Worm (Caenorhabditis elegans) whole organism, L3 larva: ENCODE data around the gene srbc-83.

Experiments
- R02D3.7 ChIP-seq: fragments of 150-350 bp; optimal IDR thresholded peaks from 2 replicates; lab custom pipeline; 2014; ENCODE audit warnings: missing biosample characterization, missing genetic modification characterization
- ZK546.5 ChIP-seq: sonication (generic microtip); optimal IDR thresholded peaks from 2 replicates; lab custom pipeline; 2017; ENCODE audit warnings: missing biosample characterization, missing genetic modification characterization
- aly-2 ChIP-seq: fragments of 150-350 bp; optimal IDR thresholded peaks from 2 replicates; lab custom pipeline; 2014; ENCODE audit warnings: missing biosample characterization, missing genetic modification characterization
- ceh-16 ChIP-seq: sonication (generic microtip); optimal IDR thresholded peaks from 2 replicates; lab custom pipeline; 2017; ENCODE audit warnings: missing biosample characterization, missing genetic modification characterization
- ceh-28 ChIP-seq: fragments of 150-350 bp; optimal IDR thresholded peaks from 2 replicates; lab custom pipeline; 2014; ENCODE audit warnings: missing biosample characterization, missing genetic modification reagents, missing genetic modification characterization
- ceh-9 ChIP-seq: sonication (generic microtip); optimal IDR thresholded peaks from 2 replicates; lab custom pipeline; 2018; ENCODE audit warnings: missing biosample characterization, missing genetic modification characterization
- egl-5 ChIP-seq: fragments of 150-350 bp; optimal IDR thresholded peaks from 2 replicates; lab custom pipeline; 2017; ENCODE audit warnings: missing biosample characterization, missing genetic modification reagents, missing genetic modification characterization, inconsistent platforms
- elt-1 ChIP-seq: fragments of 150-350 bp; optimal IDR thresholded peaks from 2 replicates; lab custom pipeline; 2014; ENCODE audit warnings: missing biosample characterization, missing genetic modification characterization
- elt-2 ChIP-seq: sonication (generic microtip); optimal IDR thresholded peaks from 2 replicates; lab custom pipeline; 2016; ENCODE audit warnings: missing genetic modification reagents, mild to moderate bottlenecking, missing genetic modification characterization, missing compliant biosample characterization
- elt-3 ChIP-seq, 3 experiments: fragments of 150-350 bp in 1 of 3; sonication (generic microtip) in 2 of 3; optimal IDR thresholded peaks; 2 replicates in 2 of 3; 4 replicates in 1 of 3; lab custom pipeline; 2014 to 2017; ENCODE audit warnings: missing biosample characterization in 3 of 3, missing genetic modification characterization in 3 of 3
- fkh-10 ChIP-seq: sonication (generic microtip); optimal IDR thresholded peaks from 2 replicates; lab custom pipeline; 2017; ENCODE audit warnings: missing biosample characterization, missing genetic modification reagents, missing genetic modification characterization
- fkh-2 ChIP-seq: fragments of 150-350 bp; optimal IDR thresholded peaks from 2 replicates; lab custom pipeline; 2014; ENCODE audit warnings: missing biosample characterization, missing genetic modification reagents, missing genetic modification characterization
- fos-1 ChIP-seq: fragments of 150-350 bp; optimal IDR thresholded peaks from 2 replicates; lab custom pipeline; 2014; ENCODE audit warnings: missing biosample characterization, missing genetic modification characterization
- hmg-11 ChIP-seq: sonication (generic microtip); optimal IDR thresholded peaks from 2 replicates; lab custom pipeline; 2016; ENCODE audit warnings: missing genetic modification characterization, missing compliant biosample characterization
- jun-1 ChIP-seq: fragments of 150-350 bp; optimal IDR thresholded peaks from 2 replicates; lab custom pipeline; 2014; ENCODE audit warnings: missing biosample characterization, missing genetic modification reagents, missing genetic modification characterization
- lin-15B ChIP-seq: fragments of 150-350 bp; optimal IDR thresholded peaks from 2 replicates; lab custom pipeline; 2014; ENCODE audit warnings: missing biosample characterization, missing genetic modification characterization
- lin-39 ChIP-seq: fragments of 150-350 bp; optimal IDR thresholded peaks from 2 replicates; lab custom pipeline; 2018; ENCODE audit warnings: missing biosample characterization, missing genetic modification reagents, missing genetic modification characterization
- lsy-12 ChIP-seq: sonication (generic microtip); optimal IDR thresholded peaks from 2 replicates; lab custom pipeline; 2016; ENCODE audit warnings: mild to moderate bottlenecking, missing genetic modification characterization, missing compliant biosample characterization
- mdl-1 ChIP-seq: fragments of 150-350 bp; optimal IDR thresholded peaks from 2 replicates; lab custom pipeline; 2014; ENCODE audit warnings: missing biosample characterization, missing genetic modification characterization
- mml-1 ChIP-seq: fragments of 150-350 bp; sonication (generic microtip); optimal IDR thresholded peaks from 3 replicates; lab custom pipeline; 2014; ENCODE audit warnings: missing biosample characterization, missing genetic modification characterization
- nfya-1 ChIP-seq: sonication (generic microtip); optimal IDR thresholded peaks from 2 replicates; lab custom pipeline; 2017; ENCODE audit warnings: missing genetic modification characterization, mild to moderate bottlenecking, missing compliant biosample characterization, antibody characterized with exemption, moderate library complexity; ENCODE audit not compliant: insufficient read depth
- nhr-11 ChIP-seq: fragments of 150-350 bp; optimal IDR thresholded peaks from 2 replicates; lab custom pipeline; 2014; ENCODE audit warnings: missing biosample characterization, missing genetic modification characterization
- nhr-12 ChIP-seq: fragments of 150-350 bp; optimal IDR thresholded peaks from 2 replicates; lab custom pipeline; 2014; ENCODE audit warnings: missing biosample characterization, missing genetic modification characterization
- nhr-23 ChIP-seq: fragments of 150-350 bp; optimal IDR thresholded peaks from 2 replicates; lab custom pipeline; 2014; ENCODE audit warnings: missing biosample characterization, missing genetic modification reagents, missing genetic modification characterization
- nhr-25 ChIP-seq: sonication (generic microtip); optimal IDR thresholded peaks from 2 replicates; lab custom pipeline; 2017; ENCODE audit warnings: missing biosample characterization, missing genetic modification characterization
- nhr-43 ChIP-seq: sonication (generic microtip); optimal IDR thresholded peaks from 2 replicates; lab custom pipeline; 2016; ENCODE audit warnings: mild to moderate bottlenecking, missing genetic modification characterization, missing compliant biosample characterization; ENCODE audit not compliant: poor library complexity, severe bottlenecking
- nhr-67 ChIP-seq: fragments of 150-350 bp; optimal IDR thresholded peaks from 2 replicates; lab custom pipeline; 2014; ENCODE audit warnings: missing biosample characterization, missing genetic modification characterization
- nhr-76 ChIP-seq: fragments of 150-350 bp; sonication (generic microtip); optimal IDR thresholded peaks from 5 replicates; lab custom pipeline; 2014; ENCODE audit warnings: missing biosample characterization, missing genetic modification characterization
- nhr-77 ChIP-seq: fragments of 150-350 bp; optimal IDR thresholded peaks from 2 replicates; lab custom pipeline; 2014; ENCODE audit warnings: missing biosample characterization, missing genetic modification characterization
- pha-4 ChIP-seq: fragments of 150-350 bp; optimal IDR thresholded peaks from 2 replicates; lab custom pipeline; 2014; ENCODE audit warnings: missing biosample characterization, missing genetic modification reagents, missing genetic modification characterization
- pqm-1 ChIP-seq: fragments of 150-350 bp; optimal IDR thresholded peaks from 2 replicates; lab custom pipeline; 2017; ENCODE audit warnings: missing biosample characterization, missing genetic modification characterization, inconsistent platforms
- sea-2 ChIP-seq: fragments of 150-350 bp; sonication (generic microtip); optimal IDR thresholded peaks from 4 replicates; lab custom pipeline; 2014; ENCODE audit warnings: missing biosample characterization, missing genetic modification reagents, missing genetic modification characterization
- skn-1 ChIP-seq: fragments of 150-350 bp; optimal IDR thresholded peaks from 2 replicates; lab custom pipeline; 2014; ENCODE audit warnings: missing biosample characterization, missing genetic modification characterization
- snpc-4 ChIP-seq: fragments of 150-350 bp; optimal IDR thresholded peaks from 2 replicates; lab custom pipeline; 2014; ENCODE audit warnings: missing biosample characterization, missing genetic modification characterization
- tbx-2 ChIP-seq: sonication (generic microtip); optimal IDR thresholded peaks from 2 replicates; lab custom pipeline; 2016; ENCODE audit warnings: mild to moderate bottlenecking, missing genetic modification characterization, missing compliant biosample characterization
- unc-62 ChIP-seq: fragments of 150-350 bp; sonication (generic microtip); optimal IDR thresholded peaks from 4 replicates; lab custom pipeline; 2014; ENCODE audit warnings: missing biosample characterization, missing genetic modification reagents, missing genetic modification characterization
- zag-1 ChIP-seq: fragments of 150-350 bp; optimal IDR thresholded peaks from 2 replicates; lab custom pipeline; 2014; ENCODE audit warnings: missing biosample characterization, missing genetic modification characterization
- ztf-11 ChIP-seq: fragments of 150-350 bp; optimal IDR thresholded peaks from 2 replicates; lab custom pipeline; 2014; ENCODE audit warnings: missing biosample characterization, missing genetic modification characterization
- ztf-4 ChIP-seq: fragments of 150-350 bp; optimal IDR thresholded peaks from 2 replicates; lab custom pipeline; 2014; ENCODE audit warnings: missing biosample characterization, missing genetic modification characterization

Gene srbc-83

ce11 chrV:16271121-16271520 lies 26.0 kb upstream of the srbc-83 start, which contains the start of gene T13F3.6:
TSS of gene T13F3.6 (minus strand) at chrV:16271221.
- no peak for TF ChIP-seq aly-2 (tag; lab: Kevin White, UChicago)
- TF ChIP-seq elt-1 (tag; lab: Kevin White, UChicago): no peak
- no peak for TF ChIP-seq ztf-4 (tag; lab: Kevin White, UChicago)
- no peak for TF ChIP-seq mml-1 (tag; lab: Kevin White, UChicago)
- TF ChIP-seq ceh-16: no peak
- no peak for TF ChIP-seq nhr-67 (tag; lab: Kevin White, UChicago)
- no peak for TF ChIP-seq fos-1 (tag; lab: Kevin White, UChicago)
- TF ChIP-seq nhr-23 (tag; lab: Kevin White, UChicago): no peak
- TF ChIP-seq lin-39 (tag; lab: Kevin White, UChicago): no peak
- TF ChIP-seq elt-3 (tag; optimal IDR thresholded peaks at IDR 0.05; lab: Kevin White, UChicago): no peak
- no peak for TF ChIP-seq egl-5 (tag; lab: Kevin White, UChicago)

ce11 chrV:16275347-16275746 lies 21.8 kb upstream of the srbc-83 start, which contains the start of gene pacl-1:
TSS of gene pacl-1 (minus strand) at chrV:16275447.
- no peak for TF ChIP-seq snpc-4 (tag; lab: Kevin White, UChicago)
- no peak for TF ChIP-seq lsy-12
- no peak for TF ChIP-seq nhr-67 (tag; lab: Kevin White, UChicago)
- TF ChIP-seq skn-1 (tag; lab: Kevin White, UChicago): no peak
- no peak for TF ChIP-seq sea-2 (GFP tag; lab: Kevin White, UChicago)
- TF ChIP-seq pqm-1 (tag; lab: Kevin White, UChicago): no peak
- TF ChIP-seq ztf-11: no peak
- no peak for TF ChIP-seq nhr-25
- TF ChIP-seq mdl-1 (tag; lab: Kevin White, UChicago): no peak
- TF ChIP-seq ceh-28 (tag; lab: Kevin White, UChicago): no peak

ce11 chrV:16277918-16278317 lies 19.3 kb upstream of the srbc-83 start, which contains the start of gene cyp-37B1:
TSS of gene cyp-37B1 (plus strand) at chrV:16278116.
- TF ChIP-seq elt-2 (tag; lab: Kevin White, UChicago): peak; percentile 93
- TF ChIP-seq R02D3.7: no peak
- no peak for TF ChIP-seq snpc-4 (tag; lab: Kevin White, UChicago)
- peak; percentile 73 for TF ChIP-seq pha-4
- TF ChIP-seq nhr-23 (tag; lab: Kevin White, UChicago): no peak
- TF ChIP-seq lin-15B: no peak
- TF ChIP-seq lin-39 (tag; lab: Kevin White, UChicago): no peak
- TF ChIP-seq nhr-67 (tag; lab: Kevin White, UChicago): no peak
- TF ChIP-seq egl-5 (tag; lab: Kevin White, UChicago): no peak
- no peak for TF ChIP-seq tbx-2 (tag; lab: Kevin White, UChicago)
- TF ChIP-seq pqm-1 (tag; lab: Kevin White, UChicago): peak; percentile 97
- TF ChIP-seq fkh-10: no peak
- TF ChIP-seq nhr-11 (tag; lab: Kevin White, UChicago): no peak
- TF ChIP-seq fos-1 (tag; lab: Kevin White, UChicago): no peak
- no peak for TF ChIP-seq nhr-12 (tag; lab: Kevin White, UChicago)
- no peak for TF ChIP-seq nhr-77 (tag; lab: Kevin White, UChicago)
- TF ChIP-seq fkh-2 (tag; lab: Kevin White, UChicago): no peak
- TF ChIP-seq unc-62 (GFP tag; lab: Kevin White, UChicago): no peak
- no peak for TF ChIP-seq nhr-43 (tag; lab: Kevin White, UChicago)
- peak; percentile 10 for TF ChIP-seq jun-1 (tag; lab: Kevin White, UChicago)

- no peak for TF ChIP-seq nfya-1 (tag; lab: Kevin White, UChicago)
- no peak for TF ChIP-seq lin-39 (tag; lab: Kevin White, UChicago)
- TF ChIP-seq nhr-25: no peak
- TF ChIP-seq nhr-76: no peak
- no peak for TF ChIP-seq hmg-11
- no peak for TF ChIP-seq sea-2 (GFP tag; lab: Kevin White, UChicago)
- TF ChIP-seq fkh-10: no peak
- no peak for TF ChIP-seq nhr-23 (tag; lab: Kevin White, UChicago)
- no peak for TF ChIP-seq ZK546.5 (tag; lab: Kevin White, UChicago)
- no peak for TF ChIP-seq tbx-2 (tag; lab: Kevin White, UChicago)
- no peak for TF ChIP-seq ceh-28 (tag; lab: Kevin White, UChicago)
- no peak for TF ChIP-seq mdl-1 (tag; lab: Kevin White, UChicago)
- no peak for TF ChIP-seq egl-5 (tag; lab: Kevin White, UChicago)
- no peak for TF ChIP-seq zag-1 (tag; lab: Kevin White, UChicago)
- TF ChIP-seq fos-1 (tag; lab: Kevin White, UChicago): no peak
- no peak for TF ChIP-seq nhr-12 (tag; lab: Kevin White, UChicago)
- TF ChIP-seq nhr-77 (tag; lab: Kevin White, UChicago): no peak
- no peak for TF ChIP-seq ceh-9
- no peak for TF ChIP-seq lin-15B
Measured at ce11 chrV:16282147-16282546, 15.0 kb upstream of the srbc-83 start, which contains the start of gene F28G4.2. TSS of gene F28G4.2 (minus strand) at chrV:16282321.
